Worm (Caenorhabditis elegans) whole organism, L4/young adult: ENCODE data around the gene F07E5.9.
"Not testable (repeated sequence)": the region's sequence is repeated elsewhere in the genome, so short reads cannot be mapped to it uniquely, and the experiment has no call there.

Experiments used
- W03F9.2 ChIP-seq: fragments of 150-350 bp; optimal IDR thresholded peaks from 2 replicates; lab custom pipeline; 2014; ENCODE audit warnings: missing biosample characterization, missing genetic modification characterization
- dao-5 ChIP-seq: sonication (generic microtip); optimal IDR thresholded peaks from 2 replicates; lab custom pipeline; 2016; ENCODE audit warnings: missing genotype, missing genetic modification characterization, moderate library complexity, missing compliant biosample characterization
- him-1 ChIP-seq: sonication (generic microtip); optimal IDR thresholded peaks from 2 replicates; lab custom pipeline; 2016; ENCODE audit warnings: missing genotype, missing genetic modification reagents, missing genetic modification characterization, missing compliant biosample characterization

The F07E5.9 gene

ce11 chrII:2033286-2033685 lies 47.0 kb downstream of the F07E5.9 start, which contains the start of gene F59H6.14:
Gene F59H6.14, plus strand, starts transcription at chrII:2033586.
- TF ChIP-seq dao-5 (tag; lab: Kevin White, UChicago) (no peak), him-1 (tag; lab: Kevin White, UChicago) (no peak), W03F9.2 (tag; lab: Kevin White, UChicago) (no peak)

- not testable (repeated sequence) for TF ChIP-seq dao-5, W03F9.2, him-1 (tag; lab: Kevin White, UChicago)
Observed at ce11 chrII:2032282-2032681, 48.0 kb downstream of the F07E5.9 start, which contains the start of gene btb-4. Gene btb-4, plus strand, starts transcription at chrII:2032316.

ce11 chrII:2031852-2032251 lies 48.5 kb downstream of the F07E5.9 start, which contains the start of gene bath-5:
Gene bath-5, minus strand, starts transcription at chrII:2031952.
- no peak for TF ChIP-seq W03F9.2 (tag; lab: Kevin White, UChicago)

ce11 chrII:2030367-2030766 lies 50.0 kb downstream of the F07E5.9 start, which contains the start of gene bath-3:
Gene bath-3, minus strand, starts transcription at chrII:2030467.
- TF ChIP-seq W03F9.2 (tag; lab: Kevin White, UChicago) (no peak), dao-5 (tag; lab: Kevin White, UChicago) (no peak), him-1 (tag; lab: Kevin White, UChicago) (no peak)

ce11 chrII:2028712-2029111 lies 51.6 kb downstream of the F07E5.9 start, which contains the start of gene bath-1:
Gene bath-1, minus strand, starts transcription at chrII:2028812.
- TF ChIP-seq him-1 (tag; lab: Kevin White, UChicago) (no peak), W03F9.2 (tag; lab: Kevin White, UChicago) (no peak), dao-5 (tag; lab: Kevin White, UChicago) (no peak)

ce11 chrII:2026525-2026924 lies 53.8 kb downstream of the F07E5.9 start, which contains the start of gene bath-21:
Gene bath-21, minus strand, starts transcription at chrII:2026625.
- TF ChIP-seq dao-5 (tag; lab: Kevin White, UChicago) (no peak), him-1 (tag; lab: Kevin White, UChicago) (no peak), W03F9.2 (tag; lab: Kevin White, UChicago) (no peak)
